Worm (Caenorhabditis elegans) whole organism, L4/young adult: ENCODE data around the gene col-165.

Experiments used
- W03F9.2 ChIP-seq: fragments of 150-350 bp; optimal IDR thresholded peaks from 2 replicates; lab custom pipeline; 2014; ENCODE audit warnings: missing biosample characterization, missing genetic modification characterization
- him-1 ChIP-seq: sonication (generic microtip); optimal IDR thresholded peaks from 2 replicates; lab custom pipeline; 2016; ENCODE audit warnings: missing genotype, missing genetic modification reagents, missing genetic modification characterization, missing compliant biosample characterization

DNA sequence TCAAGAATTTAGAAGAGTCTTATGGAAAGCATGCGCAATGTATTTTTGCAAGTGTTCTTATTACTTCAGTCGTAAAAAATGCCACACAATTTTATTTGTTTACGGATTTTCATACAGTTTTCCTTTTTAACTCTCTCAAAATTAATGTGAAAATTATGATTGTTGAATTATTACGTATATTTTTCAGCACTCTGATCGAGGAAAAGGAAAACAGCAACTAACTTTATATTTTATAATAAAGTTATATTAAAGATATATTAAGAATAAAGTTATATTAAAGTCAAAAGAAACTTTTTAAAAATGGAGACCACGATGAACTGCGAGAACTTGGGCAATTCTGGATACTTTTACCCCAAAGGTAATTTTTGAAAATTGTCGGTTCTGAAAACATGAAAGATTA, 3.2 kb upstream of the col-165 start, which contains the start of gene F14H12.2:
- no peak for TF ChIP-seq him-1 (tag; lab: Kevin White, UChicago)
- no peak for TF ChIP-seq W03F9.2 (tag; lab: Kevin White, UChicago)
